Worm (Caenorhabditis elegans) whole organism, L3 larva: ENCODE data around the gene ZC443.1.

Experiments
- ama-1 ChIP-seq: fragments of 150-350 bp; optimal IDR thresholded peaks from 2 replicates; lab custom pipeline; 2018
- ceh-82 ChIP-seq: fragments of 150-350 bp; optimal IDR thresholded peaks from 2 replicates; lab custom pipeline; 2014; ENCODE audit warnings: missing biosample characterization, missing genetic modification characterization
- jun-1 ChIP-seq: fragments of 150-350 bp; optimal IDR thresholded peaks from 2 replicates; lab custom pipeline; 2014; ENCODE audit warnings: missing biosample characterization, missing genetic modification reagents, missing genetic modification characterization
- lin-15B ChIP-seq: fragments of 150-350 bp; optimal IDR thresholded peaks from 2 replicates; lab custom pipeline; 2014; ENCODE audit warnings: missing biosample characterization, missing genetic modification characterization
- nhr-23 ChIP-seq: fragments of 150-350 bp; optimal IDR thresholded peaks from 2 replicates; lab custom pipeline; 2014; ENCODE audit warnings: missing biosample characterization, missing genetic modification reagents, missing genetic modification characterization
- nhr-237 ChIP-seq: fragments of 150-350 bp; optimal IDR thresholded peaks from 2 replicates; lab custom pipeline; 2014; ENCODE audit warnings: missing biosample characterization, missing genetic modification characterization
- nhr-25 ChIP-seq: sonication (generic microtip); optimal IDR thresholded peaks from 2 replicates; lab custom pipeline; 2017; ENCODE audit warnings: missing biosample characterization, missing genetic modification characterization
- nhr-77 ChIP-seq: fragments of 150-350 bp; optimal IDR thresholded peaks from 2 replicates; lab custom pipeline; 2014; ENCODE audit warnings: missing biosample characterization, missing genetic modification characterization
- pha-4 ChIP-seq: fragments of 150-350 bp; optimal IDR thresholded peaks from 2 replicates; lab custom pipeline; 2014; ENCODE audit warnings: missing biosample characterization, missing genetic modification reagents, missing genetic modification characterization
- pqm-1 ChIP-seq: fragments of 150-350 bp; optimal IDR thresholded peaks from 2 replicates; lab custom pipeline; 2017; ENCODE audit warnings: missing biosample characterization, missing genetic modification characterization, inconsistent platforms
- skn-1 ChIP-seq: fragments of 150-350 bp; optimal IDR thresholded peaks from 2 replicates; lab custom pipeline; 2014; ENCODE audit warnings: missing biosample characterization, missing genetic modification characterization
- unc-62 ChIP-seq: fragments of 150-350 bp; sonication (generic microtip); optimal IDR thresholded peaks from 4 replicates; lab custom pipeline; 2014; ENCODE audit warnings: missing biosample characterization, missing genetic modification reagents, missing genetic modification characterization

ce11 chrV:12845247-12845646, 35.4 kb upstream of the ZC443.1 start, which contains the start of gene C44H9.6:
- TF ChIP-seq ama-1 (lab: Kevin White, UChicago): no peak
- no peak for TF ChIP-seq nhr-23 (tag; lab: Kevin White, UChicago)
- TF ChIP-seq unc-62 (GFP tag; lab: Kevin White, UChicago): no peak
- TF ChIP-seq nhr-77 (tag; lab: Kevin White, UChicago): no peak
- TF ChIP-seq nhr-237 (tag; lab: Kevin White, UChicago): no peak
- TF ChIP-seq lin-15B (tag; lab: Kevin White, UChicago): no peak
- no peak for TF ChIP-seq pqm-1 (tag; lab: Kevin White, UChicago)
- no peak for TF ChIP-seq nhr-25 (tag; lab: Kevin White, UChicago)
- TF ChIP-seq ceh-82 (tag; lab: Kevin White, UChicago): no peak
- TF ChIP-seq skn-1 (tag; lab: Kevin White, UChicago): no peak
- no peak for TF ChIP-seq pha-4 (tag; lab: Kevin White, UChicago)
- no peak for TF ChIP-seq jun-1 (tag; lab: Kevin White, UChicago)
